Worm (Caenorhabditis elegans): ENCODE measurements around the gene C35D10.10.

- TF ChIP-seq ceh-13 (GFP tag; optimal IDR thresholded peaks at IDR 0.05) (no peak), hnd-1 (tag; optimal IDR thresholded peaks at IDR 0.05) (no peak), flt-1 (GFP tag; IDR thresholded peaks at IDR 0.05) (no peak), ama-1 (optimal IDR thresholded peaks at IDR 0.05) (no peak), sea-1 (GFP tag; conservative IDR thresholded peaks at IDR 0.05) (no peak), hmg-4 (GFP tag; optimal IDR thresholded peaks at IDR 0.05) (no peak), tbx-11 (GFP tag; IDR thresholded peaks at IDR 0.05) (no peak), scrt-1 (GFP tag; IDR thresholded peaks at IDR 0.05) (no peak), hmbx-1 (tag; optimal IDR thresholded peaks at IDR 0.05) (no peak), ceh-36 (tag; optimal IDR thresholded peaks at IDR 0.05) (no peak), tbx-37 (GFP tag; conservative IDR thresholded peaks at IDR 0.05) (no peak), F13C5.2 (tag; optimal IDR thresholded peaks at IDR 0.05) (no peak)
Measured at ce11 chrIII:4895313-4895712, 33.7 kb upstream of the C35D10.10 start.

All from whole organism, early embryonic.